Fruit fly (Drosophila melanogaster): Measurements from ENCODE around the gene CG6569.

DNA sequence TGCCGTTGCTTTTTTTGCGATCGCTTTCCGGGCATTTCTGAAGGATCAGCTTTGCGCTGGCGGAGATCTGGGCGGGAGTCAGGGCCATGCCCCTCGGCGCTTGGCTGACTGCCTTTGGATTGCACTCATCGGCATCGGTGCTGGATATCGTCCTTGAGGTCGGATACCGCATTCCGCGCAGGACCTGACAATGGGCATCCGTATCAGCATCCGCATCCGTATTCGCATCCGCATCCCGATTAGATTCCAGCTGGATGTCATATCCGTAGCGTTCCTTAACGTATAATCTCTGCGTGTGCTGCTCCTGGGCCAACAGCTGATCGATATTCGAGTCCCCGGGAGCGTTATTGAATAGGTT lies 12.3 kb downstream of the CG6569 start:
- TF ChIP-seq pan (optimal IDR thresholded peaks at IDR 0.05) (no peak), CG8478 (optimal IDR thresholded peaks at IDR 0.05) (no peak), Dll (optimal IDR thresholded peaks at IDR 0.05) (no peak), usp (GFP tag; optimal IDR thresholded peaks at IDR 0.05) (no peak), psq (optimal IDR thresholded peaks at IDR 0.05) (no peak), EcR (GFP tag; optimal IDR thresholded peaks at IDR 0.05) (no peak)
